Fruit fly (Drosophila melanogaster): ENCODE results near the gene Naa30A.

dm6 chrX:1321043-1321442 lies 20.9 kb upstream of the Naa30A start:
- no peak for TF ChIP-seq lmd (GFP tag; IDR thresholded peaks at IDR 0.05)
- TF ChIP-seq mam (GFP tag; optimal IDR thresholded peaks at IDR 0.05) = no peak
- no peak for TF ChIP-seq PHDP (tag; optimal IDR thresholded peaks at IDR 0.05)
- no peak for TF ChIP-seq CG6854 (GFP tag; optimal IDR thresholded peaks at IDR 0.05)

Measured in whole organism, embryonic.